Worm (Caenorhabditis elegans) whole organism, L2 larva: Measurements from ENCODE around the gene dnj-26.

Experiments
- ceh-16 ChIP-seq: fragments of 150-350 bp; optimal IDR thresholded peaks from 2 replicates; lab custom pipeline; 2014; ENCODE audit warnings: missing biosample characterization, missing genetic modification characterization
- mdl-1 ChIP-seq, 2 experiments: fragments of 150-350 bp in 1 of 2; sonication (generic microtip) in 1 of 2; optimal IDR thresholded peaks; 2 replicates each; lab custom pipeline; 2017; ENCODE audit warnings: missing biosample characterization in 2 of 2, missing genetic modification characterization in 2 of 2
- nhr-6 ChIP-seq: fragments of 150-350 bp; optimal IDR thresholded peaks from 2 replicates; lab custom pipeline; 2014; ENCODE audit warnings: missing biosample characterization, missing genetic modification characterization
- skn-1 ChIP-seq: sonication (generic microtip); optimal IDR thresholded peaks from 2 replicates; lab custom pipeline; 2017; ENCODE audit warnings: missing biosample characterization, missing genetic modification characterization
- snpc-4 ChIP-seq: fragments of 150-350 bp; optimal IDR thresholded peaks from 2 replicates; lab custom pipeline; 2014; ENCODE audit warnings: missing biosample characterization, missing genetic modification characterization
- unc-62 ChIP-seq: fragments of 150-350 bp; optimal IDR thresholded peaks from 2 replicates; lab custom pipeline; 2014; ENCODE audit warnings: missing biosample characterization, missing genetic modification reagents, missing genetic modification characterization

ce11 chrIV:12208984-12209676 is 43.3 kb downstream of the dnj-26 start, which contains the start of the genes marb-1 and F35G2.3:
- TF ChIP-seq snpc-4 (tag; lab: Kevin White, UChicago): no peak
- TF ChIP-seq nhr-6 (tag; lab: Kevin White, UChicago): no peak
- TF ChIP-seq skn-1 (tag; lab: Kevin White, UChicago): no peak
- TF ChIP-seq unc-62: no peak
- no peak for TF ChIP-seq ceh-16
- no peak for TF ChIP-seq mdl-1 (tag; optimal IDR thresholded peaks at IDR 0.05; lab: Kevin White, UChicago)
